Fruit fly (Drosophila melanogaster) whole organism, wandering third instar larva: Measurements from ENCODE around the gene Delta.

Experiments used
- Abd-B ChIP-seq: fragments of >200 bp; optimal IDR thresholded peaks from 2 replicates; lab custom pipeline; 2017; ENCODE audit warnings: missing biosample characterization, missing genetic modification characterization
- CG32264 ChIP-seq: fragments of 200-800 bp; sonication (Bioruptor generic); optimal IDR thresholded peaks from 2 replicates; lab custom pipeline; 2016; ENCODE audit warnings: missing biosample characterization, missing genetic modification characterization
- CG9705 ChIP-seq: fragments of 200-800 bp; sonication (Bioruptor generic); optimal IDR thresholded peaks from 2 replicates; lab custom pipeline; 2018; ENCODE audit warnings: missing biosample characterization, mild to moderate bottlenecking, missing genetic modification characterization
- CrebA ChIP-seq: fragments of 200-800 bp; sonication (Bioruptor generic); optimal IDR thresholded peaks from 2 replicates; lab custom pipeline; 2016; ENCODE audit warnings: missing biosample characterization, mild to moderate bottlenecking, missing genetic modification characterization, borderline replicate concordance
- Dfd ChIP-seq: fragments of >200 bp; optimal IDR thresholded peaks from 2 replicates; lab custom pipeline; 2017; ENCODE audit warnings: missing biosample characterization, missing genetic modification characterization
- Dif ChIP-seq: fragments of 200-275, 200-300 bp; sonication (Bioruptor generic); optimal IDR thresholded peaks from 2 replicates; lab custom pipeline; 2018; ENCODE audit warnings: missing biosample characterization, missing genetic modification characterization; ENCODE audit not compliant: partially characterized antibody
- GATAd ChIP-seq: sonication (Bioruptor generic); optimal IDR thresholded peaks from 2 replicates; lab custom pipeline; 2016; ENCODE audit warnings: missing biosample characterization, missing genetic modification characterization
- HLH106 ChIP-seq: fragments of 200-800 bp; optimal IDR thresholded peaks from 3 replicates; lab custom pipeline; 2019; ENCODE audit warnings: missing biosample characterization, mild to moderate bottlenecking, missing genetic modification characterization, moderate library complexity
- Hnf4 ChIP-seq: fragments of 200-800 bp; sonication (Bioruptor generic); optimal IDR thresholded peaks from 2 replicates; lab custom pipeline; 2016; ENCODE audit warnings: missing biosample characterization, mild to moderate bottlenecking, missing genetic modification characterization
- Hr78 ChIP-seq: fragments of >200 bp; optimal IDR thresholded peaks from 2 replicates; lab custom pipeline; 2017; ENCODE audit warnings: missing biosample characterization, missing genetic modification characterization
- Hr83 ChIP-seq: fragments of 200-300 bp; sonication (Bioruptor generic); optimal IDR thresholded peaks from 2 replicates; lab custom pipeline; 2016; ENCODE audit warnings: missing biosample characterization, mild to moderate bottlenecking, missing genetic modification characterization, moderate library complexity; ENCODE audit not compliant: poor library complexity, severe bottlenecking
- Jra ChIP-seq: sonication (Bioruptor generic); optimal IDR thresholded peaks from 2 replicates; lab custom pipeline; 2016; ENCODE audit warnings: missing biosample characterization, missing genetic modification characterization
- Mio ChIP-seq: sonication (Bioruptor generic); optimal IDR thresholded peaks from 2 replicates; lab custom pipeline; 2016; ENCODE audit warnings: missing biosample characterization, missing genetic modification characterization
- Myc ChIP-seq: fragments of >200 bp; optimal IDR thresholded peaks from 2 replicates; lab custom pipeline; 2017
- N ChIP-seq: fragments of >200 bp; optimal IDR thresholded peaks from 2 replicates; lab custom pipeline; 2018; ENCODE audit warnings: missing biosample characterization, missing external identifiers, missing genetic modification characterization
- OdsH ChIP-seq: fragments of 200-800 bp; sonication (Bioruptor generic); optimal IDR thresholded peaks from 2 replicates; lab custom pipeline; 2016; ENCODE audit warnings: missing biosample characterization, mild to moderate bottlenecking, missing genetic modification characterization
- Rel ChIP-seq, 2 experiments: fragments of 200-800 bp; sonication (Bioruptor generic) in 1 of 2; optimal IDR thresholded peaks; 2 replicates in 1 of 2; 3 replicates in 1 of 2; lab custom pipeline; 2016 to 2019; ENCODE audit warnings: mild to moderate bottlenecking in 2 of 2, missing biosample characterization in 2 of 2, missing genetic modification characterization in 2 of 2, moderate library complexity in 1 of 2
- Sp1 ChIP-seq: fragments of 200-800 bp; sonication (Bioruptor generic); optimal IDR thresholded peaks from 3 replicates; lab custom pipeline; 2019; ENCODE audit warnings: missing biosample characterization, mild to moderate bottlenecking, missing genetic modification characterization, moderate library complexity
- br ChIP-seq: fragments of 200-800 bp; sonication (Bioruptor generic); optimal IDR thresholded peaks from 2 replicates; lab custom pipeline; 2016; ENCODE audit warnings: missing biosample characterization, missing genetic modification characterization
- brk ChIP-seq: fragments of 200-800 bp; sonication (Bioruptor generic); optimal IDR thresholded peaks from 2 replicates; lab custom pipeline; 2016; ENCODE audit warnings: missing biosample characterization, mild to moderate bottlenecking, missing genetic modification characterization
- dl ChIP-seq, 2 experiments: fragments of 175-275, 200-275 bp in 1 of 2; fragments of 200-275 bp in 1 of 2; sonication (Bioruptor generic); optimal IDR thresholded peaks; lab custom pipeline; 2018; ENCODE audit warnings: mild to moderate bottlenecking in 2 of 2, missing biosample characterization in 2 of 2, missing genetic modification characterization in 2 of 2, moderate library complexity in 2 of 2; ENCODE audit not compliant: partially characterized antibody in 2 of 2, insufficient read depth in 1 of 2
- dmrt93B ChIP-seq: fragments of 200-800 bp; sonication (Bioruptor generic); optimal IDR thresholded peaks from 2 replicates; lab custom pipeline; 2018; ENCODE audit warnings: missing biosample characterization, mild to moderate bottlenecking, missing genetic modification characterization
- dsf ChIP-seq: sonication (Bioruptor generic); optimal IDR thresholded peaks from 2 replicates; lab custom pipeline; 2016; ENCODE audit warnings: missing biosample characterization, missing genetic modification characterization, borderline replicate concordance
- ey ChIP-seq: fragments of 200-800 bp; sonication (Bioruptor generic); optimal IDR thresholded peaks from 2 replicates; lab custom pipeline; 2016; ENCODE audit warnings: missing biosample characterization, missing genetic modification characterization
- foxo ChIP-seq, 2 experiments: fragments of 200-800 bp; sonication (Bioruptor generic); optimal IDR thresholded peaks; 2 replicates in 1 of 2; 3 replicates in 1 of 2; lab custom pipeline; 2016 to 2017; ENCODE audit warnings: missing biosample characterization in 2 of 2, missing genetic modification characterization in 2 of 2
- fru ChIP-seq: fragments of 200-800 bp; sonication (Bioruptor generic); optimal IDR thresholded peaks from 3 replicates; lab custom pipeline; 2016; ENCODE audit warnings: missing biosample characterization, mild to moderate bottlenecking, missing genetic modification characterization
- h ChIP-seq: fragments of 200-800 bp; sonication (Bioruptor generic); optimal IDR thresholded peaks from 3 replicates; lab custom pipeline; 2016; ENCODE audit warnings: missing biosample characterization, mild to moderate bottlenecking, missing genetic modification characterization
- jim ChIP-seq: fragments of 175-275, 200-325 bp; sonication (Bioruptor generic); optimal IDR thresholded peaks from 2 replicates; lab custom pipeline; 2016; ENCODE audit warnings: missing biosample characterization, mild to moderate bottlenecking, missing genetic modification characterization
- lola ChIP-seq: fragments of >200 bp; optimal IDR thresholded peaks from 2 replicates; lab custom pipeline; 2017; ENCODE audit warnings: missing biosample characterization, missing genetic modification characterization
- psq ChIP-seq: fragments of 200-800 bp; sonication (Bioruptor generic); optimal IDR thresholded peaks from 3 replicates; lab custom pipeline; 2017; ENCODE audit warnings: missing biosample characterization, mild to moderate bottlenecking, missing genetic modification characterization, moderate library complexity
- rgr ChIP-seq: fragments of 200-800 bp; sonication (Bioruptor generic); optimal IDR thresholded peaks from 3 replicates; lab custom pipeline; 2016; ENCODE audit warnings: missing biosample characterization, mild to moderate bottlenecking, missing genetic modification characterization
- sage ChIP-seq: fragments of 200-800 bp; sonication (Bioruptor generic); optimal IDR thresholded peaks from 2 replicates; lab custom pipeline; 2016; ENCODE audit warnings: missing biosample characterization, mild to moderate bottlenecking, missing genetic modification characterization
- sv ChIP-seq: fragments of 200-800 bp; sonication (Bioruptor generic); optimal IDR thresholded peaks from 3 replicates; lab custom pipeline; 2016; ENCODE audit warnings: missing biosample characterization, missing genetic modification characterization
- tai ChIP-seq: sonication (Bioruptor generic); optimal IDR thresholded peaks from 2 replicates; lab custom pipeline; 2016; ENCODE audit warnings: missing biosample characterization, missing genetic modification characterization
- usp ChIP-seq: fragments of >200 bp; optimal IDR thresholded peaks from 2 replicates; lab custom pipeline; 2017; ENCODE audit warnings: missing biosample characterization, missing genetic modification characterization
- woc ChIP-seq: sonication (Bioruptor generic); optimal IDR thresholded peaks from 2 replicates; lab custom pipeline; 2016; ENCODE audit warnings: missing biosample characterization, mild to moderate bottlenecking, missing genetic modification characterization

Gene Delta

dm6 chr3R:19283514-19283913, 42.5 kb downstream of the Delta start:
- TF ChIP-seq tai (GFP tag; lab: Kevin White, UChicago), result peak; percentile 1
- TF ChIP-seq CG32264, result peak; percentile 10
- TF ChIP-seq Abd-B (GFP tag; lab: Kevin White, UChicago), result no peak
- TF ChIP-seq woc, result peak; percentile 64
- peak; percentile 56 for TF ChIP-seq br
- TF ChIP-seq foxo (GFP tag; optimal IDR thresholded peaks at IDR 0.05; lab: Kevin White, UChicago), result peak in 1 of 2 experiments; percentile 79
- peak; percentile 82 for TF ChIP-seq h (GFP tag; lab: Kevin White, UChicago)
- peak; percentile 60 for TF ChIP-seq fru
- TF ChIP-seq GATAd, result no peak
- peak; percentile 73 for TF ChIP-seq OdsH (GFP tag; lab: Kevin White, UChicago)
- peak; percentile 66 for TF ChIP-seq ey
- TF ChIP-seq lola (GFP tag; lab: Kevin White, UChicago), result no peak
- peak; percentile 1 for TF ChIP-seq Jra (GFP tag; lab: Kevin White, UChicago)
- TF ChIP-seq psq (GFP tag; lab: Kevin White, UChicago), result peak; percentile 54
- TF ChIP-seq Dfd, result no peak
- TF ChIP-seq Sp1 (GFP tag; lab: Kevin White, UChicago), result peak; percentile 70
- peak; percentile 67 for TF ChIP-seq Hnf4 (GFP tag; lab: Kevin White, UChicago)
- TF ChIP-seq dsf (GFP tag; lab: Kevin White, UChicago), result peak; percentile 16
- peak; percentile 26 for TF ChIP-seq sage (GFP tag; lab: Kevin White, UChicago)
- TF ChIP-seq HLH106 (tag; lab: Kevin White, UChicago), result peak; percentile 53
- TF ChIP-seq rgr (GFP tag; lab: Kevin White, UChicago), result peak; percentile 71
- peak; percentile 40 for TF ChIP-seq dmrt93B (GFP tag; lab: Kevin White, UChicago)
- TF ChIP-seq brk (GFP tag; lab: Kevin White, UChicago), result peak; percentile 59
- TF ChIP-seq sv (GFP tag; lab: Kevin White, UChicago), result no peak
- TF ChIP-seq dl (GFP tag; optimal IDR thresholded peaks at IDR 0.05; lab: Kevin White, UChicago; ENCODE audit: insufficient read depth in 1 of 2, partially characterized antibody in 2 of 2), result no peak
- no peak for TF ChIP-seq N (GFP tag; lab: Kevin White, UChicago)
- no peak for TF ChIP-seq usp (GFP tag; lab: Kevin White, UChicago)

- TF ChIP-seq dmrt93B (GFP tag; lab: Kevin White, UChicago) (no peak), CG9705 (GFP tag; lab: Kevin White, UChicago) (no peak), lola (GFP tag; lab: Kevin White, UChicago) (no peak), tai (GFP tag; lab: Kevin White, UChicago) (no peak), Myc (no peak), sage (GFP tag; lab: Kevin White, UChicago) (no peak), Abd-B (GFP tag; lab: Kevin White, UChicago) (no peak), CrebA (no peak), Mio (GFP tag; lab: Kevin White, UChicago) (no peak), Rel (GFP tag; optimal IDR thresholded peaks at IDR 0.05; lab: Kevin White, UChicago) (no peak), Rel (tag; optimal IDR thresholded peaks at IDR 0.05; lab: Kevin White, UChicago) (peak; percentile 20), usp (GFP tag; lab: Kevin White, UChicago) (no peak), jim (GFP tag; lab: Kevin White, UChicago) (no peak), h (GFP tag; lab: Kevin White, UChicago) (no peak), OdsH (GFP tag; lab: Kevin White, UChicago) (no peak), HLH106 (tag; lab: Kevin White, UChicago) (peak; percentile 27), rgr (GFP tag; lab: Kevin White, UChicago) (peak; percentile 12)
Measured at dm6 chr3R:19282832-19283231, 43.2 kb downstream of the Delta start.

- TF ChIP-seq Mio (GFP tag; lab: Kevin White, UChicago) (peak; percentile 11), Hnf4 (GFP tag; lab: Kevin White, UChicago) (peak; percentile 48), brk (GFP tag; lab: Kevin White, UChicago) (no peak), Myc (no peak), OdsH (GFP tag; lab: Kevin White, UChicago) (peak; percentile 64), br (peak; percentile 77), CG9705 (GFP tag; lab: Kevin White, UChicago) (no peak), Rel (GFP tag; optimal IDR thresholded peaks at IDR 0.05; lab: Kevin White, UChicago) (peak; percentile 1), Rel (tag; optimal IDR thresholded peaks at IDR 0.05; lab: Kevin White, UChicago) (no peak), HLH106 (tag; lab: Kevin White, UChicago) (peak; percentile 70), Hr83 (GFP tag; lab: Kevin White, UChicago) (no peak), rgr (GFP tag; lab: Kevin White, UChicago) (peak; percentile 74), woc (peak; percentile 57), ey (peak; percentile 75), sv (GFP tag; lab: Kevin White, UChicago) (no peak), Dif (no peak), fru (peak; percentile 78), h (GFP tag; lab: Kevin White, UChicago) (peak; percentile 81), Hr78 (GFP tag; lab: Kevin White, UChicago) (no peak), N (GFP tag; lab: Kevin White, UChicago) (no peak), dl (GFP tag; optimal IDR thresholded peaks at IDR 0.05; lab: Kevin White, UChicago; ENCODE audit: insufficient read depth in 1 of 2, partially characterized antibody in 2 of 2) (no peak), sage (GFP tag; lab: Kevin White, UChicago) (peak; percentile 56), dmrt93B (GFP tag; lab: Kevin White, UChicago) (peak; percentile 16), foxo (GFP tag; optimal IDR thresholded peaks at IDR 0.05; lab: Kevin White, UChicago) (peak in 1 of 2 experiments; percentile 62), psq (GFP tag; lab: Kevin White, UChicago) (peak; percentile 45), tai (GFP tag; lab: Kevin White, UChicago) (no peak), Sp1 (GFP tag; lab: Kevin White, UChicago) (peak; percentile 64)
Measured at dm6 chr3R:19282240-19282639, 43.8 kb downstream of the Delta start.
